Fruit fly (Drosophila melanogaster) Kc167 (cell line): ENCODE results near the gene CG46312.

Source experiments
- Myc ChIP-seq: fragments of >200 bp; optimal IDR thresholded peaks from 2 replicates; lab custom pipeline; 2017; ENCODE audit warnings: missing external identifiers
- h ChIP-seq: fragments of >200 bp; optimal IDR thresholded peaks from 3 replicates; lab custom pipeline; 2018; ENCODE audit warnings: missing external identifiers
- psq ChIP-seq: fragments of >200 bp; optimal IDR thresholded peaks from 2 replicates; lab custom pipeline; 2017; ENCODE audit warnings: missing external identifiers

DNA sequence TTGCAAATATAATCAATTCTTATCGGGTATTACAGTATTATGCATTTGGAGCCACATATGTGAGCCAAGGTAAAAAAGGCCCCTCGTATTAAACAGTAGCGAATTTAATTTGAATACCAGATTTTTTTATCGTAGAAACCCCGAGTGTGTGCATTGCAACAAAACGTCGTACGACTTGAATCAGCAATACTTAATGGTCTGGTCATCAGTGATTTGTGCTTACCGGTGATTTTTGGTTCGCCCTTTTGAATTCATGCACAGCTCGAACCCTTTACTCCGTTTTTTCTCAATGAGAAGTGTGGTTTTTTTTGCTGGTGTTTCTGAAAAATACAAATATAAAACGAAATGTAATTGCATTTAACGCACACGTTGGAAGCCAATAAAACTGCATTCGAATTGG, 2.1 kb downstream of the CG46312 start:
- TF ChIP-seq psq (lab: Kevin White, UChicago) (no peak), h (lab: Kevin White, UChicago) (no peak), Myc (lab: Kevin White, UChicago) (no peak)
